Fruit fly (Drosophila melanogaster): ENCODE data around the gene RunxA.

RunxA gene

dm6 chrX:20654954-20655391 lies 31.4 kb upstream of the RunxA start (continued):
- TF ChIP-seq z (GFP tag; IDR thresholded peaks at IDR 0.05) = 0 out of 3 replicates have a peak, but pooled peaks have one; percentile 42
- TF ChIP-seq Hr78 (GFP tag; optimal IDR thresholded peaks at IDR 0.05) = peak in 1 of 2 experiments; percentile 40
- peak; percentile 85 for TF ChIP-seq oc (tag; optimal IDR thresholded peaks at IDR 0.05)
- TF ChIP-seq prd (optimal IDR thresholded peaks at IDR 0.05) = no peak
- peak; percentile 95 for TF ChIP-seq prd (GFP tag; IDR thresholded peaks at IDR 0.05)
- peak; percentile 45 for TF ChIP-seq shn (GFP tag; optimal IDR thresholded peaks at IDR 0.05)
- peak; percentile 81 to 84 for TF ChIP-seq chif (GFP tag; optimal IDR thresholded peaks at IDR 0.05)
- TF ChIP-seq CG31441 (GFP tag; IDR thresholded peaks at IDR 0.05) = peak; percentile 79
- TF ChIP-seq Fer1 (GFP tag; optimal IDR thresholded peaks at IDR 0.05) = no peak
- TF ChIP-seq zfh2 (GFP tag; optimal IDR thresholded peaks at IDR 0.05) = no peak
- TF ChIP-seq B-H1 (GFP tag; IDR thresholded peaks at IDR 0.05) = peak; percentile 64
- peak; percentile 71 for TF ChIP-seq CG13123 (GFP tag; optimal IDR thresholded peaks at IDR 0.05)
- peak; percentile 94 for TF ChIP-seq zfh1 (GFP tag; IDR thresholded peaks at IDR 0.05)
- peak; percentile 49 for TF ChIP-seq CG4854 (GFP tag; optimal IDR thresholded peaks at IDR 0.05)
- TF ChIP-seq dmrt11E (tag; optimal IDR thresholded peaks at IDR 0.05) = peak; percentile 86
- TF ChIP-seq Asciz (GFP tag; optimal IDR thresholded peaks at IDR 0.05) = peak; percentile 81
- peak; percentile 64 for TF ChIP-seq CG15601 (tag; optimal IDR thresholded peaks at IDR 0.05)
- TF ChIP-seq ato (GFP tag; IDR thresholded peaks at IDR 0.05; ENCODE audit: partially characterized antibody) = no peak
- peak; percentile 23 for TF ChIP-seq slou (GFP tag; optimal IDR thresholded peaks at IDR 0.05)
- TF ChIP-seq phol (tag; optimal IDR thresholded peaks at IDR 0.05) = peak; percentile 71
- TF ChIP-seq pros (GFP tag; optimal IDR thresholded peaks at IDR 0.05) = peak; percentile 9
- peak; percentile 3 for TF ChIP-seq pho (GFP tag; optimal IDR thresholded peaks at IDR 0.05)
- TF ChIP-seq CG12236 (GFP tag; optimal IDR thresholded peaks at IDR 0.05) = peak; percentile 74
- TF ChIP-seq Doc3 (GFP tag; IDR thresholded peaks at IDR 0.05; ENCODE audit: partially characterized antibody) = no peak
- peak; percentile 88 for TF ChIP-seq bab2 (GFP tag; optimal IDR thresholded peaks at IDR 0.05)
- TF ChIP-seq CG7271 (tag; optimal IDR thresholded peaks at IDR 0.05) = peak; percentile 83
- peak; percentile 3 for TF ChIP-seq CG9797 (GFP tag; optimal IDR thresholded peaks at IDR 0.05)
- no peak for TF ChIP-seq sc (optimal IDR thresholded peaks at IDR 0.05)
- TF ChIP-seq sc (GFP tag; optimal IDR thresholded peaks at IDR 0.05) = peak; percentile 81
- TF ChIP-seq NK7.1 (GFP tag; optimal IDR thresholded peaks at IDR 0.05) = peak; percentile 77
- TF ChIP-seq Camta (GFP tag; optimal IDR thresholded peaks at IDR 0.05) = peak; percentile 77
- peak; percentile 40 for TF ChIP-seq CG12155 (GFP tag; optimal IDR thresholded peaks at IDR 0.05)
- peak; percentile 91 for TF ChIP-seq CG34422 (GFP tag; IDR thresholded peaks at IDR 0.05)
- peak; percentile 76 for TF ChIP-seq CG17359 (tag; optimal IDR thresholded peaks at IDR 0.05)
- TF ChIP-seq onecut (GFP tag; IDR thresholded peaks at IDR 0.05) = peak; percentile 80
- peak; percentile 55 for TF ChIP-seq CG11085 (GFP tag; IDR thresholded peaks at IDR 0.05)
- peak; percentile 87 for TF ChIP-seq CG14441 (GFP tag; IDR thresholded peaks at IDR 0.05)
- TF ChIP-seq CG5245 (GFP tag; optimal IDR thresholded peaks at IDR 0.05) = peak; percentile 80
- TF ChIP-seq CG2678 (tag; optimal IDR thresholded peaks at IDR 0.05) = peak; percentile 72
- TF ChIP-seq nmo (GFP tag; optimal IDR thresholded peaks at IDR 0.05) = peak; percentile 73
- TF ChIP-seq CG16779 (GFP tag; IDR thresholded peaks at IDR 0.05) = no peak
- TF ChIP-seq Spps (tag; optimal IDR thresholded peaks at IDR 0.05) = peak; percentile 55
- peak; percentile 74 for TF ChIP-seq CG7839 (tag; optimal IDR thresholded peaks at IDR 0.05)
- peak; percentile 76 for TF ChIP-seq HHEX (GFP tag; optimal IDR thresholded peaks at IDR 0.05)
- TF ChIP-seq NC2β (GFP tag; optimal IDR thresholded peaks at IDR 0.05) = peak; percentile 80
- peak; percentile 45 for TF ChIP-seq CG12219 (GFP tag; optimal IDR thresholded peaks at IDR 0.05)
- TF ChIP-seq CG6765 (GFP tag; optimal IDR thresholded peaks at IDR 0.05) = no peak
- peak; percentile 47 for TF ChIP-seq Ets97D (GFP tag; optimal IDR thresholded peaks at IDR 0.05)
- TF ChIP-seq Dfd (GFP tag; optimal IDR thresholded peaks at IDR 0.05) = no peak
- TF ChIP-seq CG14667 (GFP tag; IDR thresholded peaks at IDR 0.05) = peak; percentile 76
- TF ChIP-seq bbx (GFP tag; IDR thresholded peaks at IDR 0.05; ENCODE audit: partially characterized antibody) = no peak

All from whole organism, embryonic.